Worm (Caenorhabditis elegans): ENCODE data around the gene R160.12.

R160.12 gene

DNA sequence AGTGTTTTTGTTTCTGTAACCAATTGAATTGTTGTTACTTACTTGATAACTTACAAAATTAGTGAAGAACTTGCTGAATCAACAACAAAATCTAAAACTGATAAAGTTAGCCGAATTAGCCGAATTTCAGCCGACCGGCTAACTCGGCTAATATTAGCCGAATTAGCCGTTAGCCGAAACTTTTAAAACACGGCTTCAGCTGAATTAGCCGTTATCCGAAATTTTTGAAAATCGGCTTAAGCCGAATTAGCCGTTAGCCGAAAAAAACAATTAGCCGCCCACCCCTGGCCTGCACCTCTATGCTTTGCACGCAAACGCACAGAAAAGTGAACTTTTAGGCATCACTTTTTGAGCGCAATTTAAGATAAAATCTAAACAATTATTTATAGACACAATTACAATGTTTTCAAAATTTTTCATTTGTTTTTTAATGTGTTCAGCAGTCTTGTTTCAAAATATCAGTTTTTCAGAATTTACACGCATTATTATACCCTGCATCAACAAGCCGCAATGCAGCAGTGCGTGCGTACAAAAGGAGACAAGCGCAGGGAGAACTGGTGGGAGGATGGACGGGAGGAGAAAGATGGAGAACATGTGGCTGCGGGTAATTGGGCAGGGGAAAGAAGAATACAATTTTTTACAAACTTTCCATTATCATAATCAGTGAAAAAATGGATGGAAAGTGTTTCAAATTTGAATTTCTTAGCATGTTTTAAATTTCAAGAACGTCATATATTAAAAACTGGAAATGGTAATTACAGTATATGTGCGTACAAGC, 17.7 kb upstream of the R160.12 start (continued):
- TF ChIP-seq aptf-3 (GFP tag; IDR thresholded peaks at IDR 0.05) (no peak), lir-1 (GFP tag; conservative IDR thresholded peaks at IDR 0.05) (0 out of 2 replicates have a peak, but pooled peaks have one; percentile 27), Y79H2A.3 (GFP tag; conservative IDR thresholded peaks at IDR 0.05) (no peak), F57A8.1 (GFP tag; optimal IDR thresholded peaks at IDR 0.05) (no peak), rpc-1 (optimal IDR thresholded peaks at IDR 0.05) (no peak), rpc-1 (tag; optimal IDR thresholded peaks at IDR 0.05) (no peak), lin-54 (GFP tag; optimal IDR thresholded peaks at IDR 0.05) (peak; percentile 54), tlf-1 (GFP tag; optimal IDR thresholded peaks at IDR 0.05) (peak; percentile 22), attf-5 (GFP tag; optimal IDR thresholded peaks at IDR 0.05) (no peak), atf-7 (tag; optimal IDR thresholded peaks at IDR 0.05) (peak; percentile 41), F10E7.11 (tag; optimal IDR thresholded peaks at IDR 0.05) (no peak), F37B4.10 (GFP tag; IDR thresholded peaks at IDR 0.05) (no peak), attf-3 (GFP tag; conservative IDR thresholded peaks at IDR 0.05) (no peak), ekl-4 (GFP tag; IDR thresholded peaks at IDR 0.05) (no peak), madf-3 (GFP tag; IDR thresholded peaks at IDR 0.05) (no peak), nhr-80 (tag; optimal IDR thresholded peaks at IDR 0.05) (peak; percentile 78), ceh-27 (GFP tag; optimal IDR thresholded peaks at IDR 0.05) (peak; percentile 57), F57C9.4 (tag; optimal IDR thresholded peaks at IDR 0.05) (no peak), unc-130 (GFP tag; optimal IDR thresholded peaks at IDR 0.05) (no peak), ceh-79 (tag; optimal IDR thresholded peaks at IDR 0.05) (no peak), Y67H2A.10 (GFP tag; conservative IDR thresholded peaks at IDR 0.05) (no peak), snpc-4 (GFP tag; optimal IDR thresholded peaks at IDR 0.05) (no peak), snpc-4 (tag; optimal IDR thresholded peaks at IDR 0.05) (no peak), F49E8.2 (tag; optimal IDR thresholded peaks at IDR 0.05; ENCODE audit: insufficient read depth) (no peak), pbrm-1 (GFP tag; IDR thresholded peaks at IDR 0.05) (peak; percentile 50; the same call in 1 of the 2 replicates), Y56A3A.18 (GFP tag; IDR thresholded peaks at IDR 0.05) (peak; percentile 84), nfyb-1 (GFP tag; IDR thresholded peaks at IDR 0.05) (0 out of 2 replicates have a peak, but pooled peaks have one; percentile 42), aptf-2 (GFP tag; conservative IDR thresholded peaks at IDR 0.05) (no peak), xnd-1 (tag; optimal IDR thresholded peaks at IDR 0.05) (no peak), egl-18 (GFP tag; IDR thresholded peaks at IDR 0.05) (no peak), B0336.3 (GFP tag; IDR thresholded peaks at IDR 0.05) (no peak), mcd-1 (GFP tag; IDR thresholded peaks at IDR 0.05) (peak; percentile 55), ccch-3 (GFP tag; optimal IDR thresholded peaks at IDR 0.05) (no peak), unc-62 (GFP tag; optimal IDR thresholded peaks at IDR 0.05) (no peak), madf-10 (tag; optimal IDR thresholded peaks at IDR 0.05) (peak; percentile 65), tbp1 (GFP tag; optimal IDR thresholded peaks at IDR 0.05) (peak; percentile 62), lag-1 (GFP tag; IDR thresholded peaks at IDR 0.05) (no peak), ztf-26 (tag; optimal IDR thresholded peaks at IDR 0.05) (peak; percentile 84), cebp-1 (GFP tag; IDR thresholded peaks at IDR 0.05) (no peak), cebp-1 (tag; optimal IDR thresholded peaks at IDR 0.05) (no peak), bed-1 (GFP tag; IDR thresholded peaks at IDR 0.05) (no peak), ceh-40 (GFP tag; IDR thresholded peaks at IDR 0.05) (no peak), C17E4.6 (GFP tag; IDR thresholded peaks at IDR 0.05) (no peak), attf-6 (GFP tag; IDR thresholded peaks at IDR 0.05) (no peak), rec-8 (tag; optimal IDR thresholded peaks at IDR 0.05) (no peak), nfya-2 (GFP tag; IDR thresholded peaks at IDR 0.05) (no peak), bed-2 (GFP tag; IDR thresholded peaks at IDR 0.05) (no peak)

All from whole organism, young adult.